Fruit fly (Drosophila melanogaster): Measurements from ENCODE around the gene CG15005.

Gene CG15005

dm6 chr3L:4239442-4240322 lies 35.5 kb upstream of the CG15005 start, which contains the start of gene Sqor (continued):
- TF ChIP-seq twi (tag; optimal IDR thresholded peaks at IDR 0.05) (peak; percentile 33), Sin3A (optimal IDR thresholded peaks at IDR 0.05) (no peak), vvl (GFP tag; IDR thresholded peaks at IDR 0.05) (peak; percentile 81), CG12942 (GFP tag; optimal IDR thresholded peaks at IDR 0.05) (peak; percentile 49), CG18619 (GFP tag; optimal IDR thresholded peaks at IDR 0.05) (peak; percentile 91), ac (GFP tag; optimal IDR thresholded peaks at IDR 0.05) (no peak), Atf-2 (GFP tag; optimal IDR thresholded peaks at IDR 0.05) (peak; percentile 82), Lhr (GFP tag; optimal IDR thresholded peaks at IDR 0.05) (peak; percentile 28), CG8281 (tag; optimal IDR thresholded peaks at IDR 0.05) (peak; percentile 78), CG6813 (GFP tag; optimal IDR thresholded peaks at IDR 0.05) (peak; percentile 74), zen2 (GFP tag; IDR thresholded peaks at IDR 0.05; ENCODE audit: partially characterized antibody) (no peak), mld (GFP tag; IDR thresholded peaks at IDR 0.05; ENCODE audit: partially characterized antibody) (no peak), fd3F (GFP tag; optimal IDR thresholded peaks at IDR 0.05) (peak; percentile 86), CG13424 (tag; optimal IDR thresholded peaks at IDR 0.05) (peak; percentile 92), CG10321 (GFP tag; IDR thresholded peaks at IDR 0.05) (peak; percentile 57; the same call in 1 of the 2 replicates), jing (GFP tag; optimal IDR thresholded peaks at IDR 0.05) (peak; percentile 75), CG9609 (GFP tag; optimal IDR thresholded peaks at IDR 0.05) (peak; percentile 89), Hmr (GFP tag; optimal IDR thresholded peaks at IDR 0.05) (peak; percentile 89), Hr78 (GFP tag; optimal IDR thresholded peaks at IDR 0.05) (peak in 1 of 2 experiments; percentile 50), CG14860 (GFP tag; IDR thresholded peaks at IDR 0.05; ENCODE audit: partially characterized antibody) (no peak), CG17612 (GFP tag; IDR thresholded peaks at IDR 0.05) (peak; percentile 24; the same call in 1 of the 2 replicates), ERR (GFP tag; optimal IDR thresholded peaks at IDR 0.05) (peak; percentile 85), CrebB (tag; optimal IDR thresholded peaks at IDR 0.05) (peak; percentile 73), Trl (optimal IDR thresholded peaks at IDR 0.05) (no peak), Trl (GFP tag; optimal IDR thresholded peaks at IDR 0.05) (peak; percentile 92), CG11723 (GFP tag; optimal IDR thresholded peaks at IDR 0.05) (peak; percentile 82), fd64A (GFP tag; optimal IDR thresholded peaks at IDR 0.05) (no peak), CG1792 (GFP tag; optimal IDR thresholded peaks at IDR 0.05) (peak; percentile 85), HmgD (GFP tag; optimal IDR thresholded peaks at IDR 0.05) (peak; percentile 82), unc-4 (GFP tag; IDR thresholded peaks at IDR 0.05; ENCODE audit: partially characterized antibody) (0 out of 2 replicates have a peak, but pooled peaks have one; percentile 19), CG6765 (GFP tag; optimal IDR thresholded peaks at IDR 0.05) (peak; percentile 86), p53 (GFP tag; optimal IDR thresholded peaks at IDR 0.05) (peak; percentile 79), ara (GFP tag; IDR thresholded peaks at IDR 0.05) (peak; percentile 67), kni (GFP tag; optimal IDR thresholded peaks at IDR 0.05) (no peak), CG10366 (GFP tag; IDR thresholded peaks at IDR 0.05) (peak; percentile 82), CG14441 (GFP tag; IDR thresholded peaks at IDR 0.05) (peak; percentile 80), bcd (GFP tag; optimal IDR thresholded peaks at IDR 0.05) (peak; percentile 90), sisA (GFP tag; IDR thresholded peaks at IDR 0.05) (peak; percentile 69), Oaz (GFP tag; IDR thresholded peaks at IDR 0.05) (peak; percentile 72), CG1603 (tag; optimal IDR thresholded peaks at IDR 0.05) (peak; percentile 89), CG12104 (GFP tag; optimal IDR thresholded peaks at IDR 0.05) (peak; percentile 74), CG16815 (GFP tag; optimal IDR thresholded peaks at IDR 0.05) (peak; percentile 77), corto (GFP tag; optimal IDR thresholded peaks at IDR 0.05) (peak; percentile 83), Chrac-16 (GFP tag; optimal IDR thresholded peaks at IDR 0.05) (peak; percentile 68), CG9797 (GFP tag; optimal IDR thresholded peaks at IDR 0.05) (no peak), h (optimal IDR thresholded peaks at IDR 0.05) (no peak), CG18764 (GFP tag; optimal IDR thresholded peaks at IDR 0.05) (peak; percentile 54), btn (GFP tag; optimal IDR thresholded peaks at IDR 0.05) (peak; percentile 66), CG11093 (GFP tag; IDR thresholded peaks at IDR 0.05) (peak; percentile 57; the same call in 1 of the 3 replicates)
